Fruit fly (Drosophila melanogaster) whole organism, adult: ENCODE data around the gene CG15200.

Experiments
- CG11617 ChIP-seq: fragments of 200-800 bp; sonication (Bioruptor generic); optimal IDR thresholded peaks from 2 replicates; lab custom pipeline; 2017; ENCODE audit warnings: mild to moderate bottlenecking, missing biosample characterization, missing genetic modification reagents, missing genetic modification characterization
- CG12768 ChIP-seq: fragments of 200-800 bp; sonication (Bioruptor generic); optimal IDR thresholded peaks from 2 replicates; lab custom pipeline; 2017; ENCODE audit warnings: missing biosample characterization, missing genetic modification characterization, mild to moderate bottlenecking, moderate library complexity, missing genetic modification reagents
- CG1620 ChIP-seq: fragments of 200-800 bp; sonication (Bioruptor generic); optimal IDR thresholded peaks from 2 replicates; lab custom pipeline; 2016; ENCODE audit warnings: missing biosample characterization, missing genetic modification characterization
- CG33017 ChIP-seq: fragments of 200-800 bp; sonication (Bioruptor generic); optimal IDR thresholded peaks from 2 replicates; lab custom pipeline; 2018; ENCODE audit warnings: missing biosample characterization, mild to moderate bottlenecking, missing genetic modification characterization, moderate library complexity
- CG5204 ChIP-seq: fragments of 200-800 bp; sonication (Bioruptor generic); optimal IDR thresholded peaks from 2 replicates; lab custom pipeline; 2016; ENCODE audit warnings: missing biosample characterization, missing genetic modification characterization
- CG7045 ChIP-seq: fragments of 200-800 bp; sonication (Bioruptor generic); optimal IDR thresholded peaks from 2 replicates; lab custom pipeline; 2017; ENCODE audit warnings: missing biosample characterization, mild to moderate bottlenecking, missing genetic modification characterization
- CG7101 ChIP-seq: fragments of 200-800 bp; sonication (Bioruptor generic); optimal IDR thresholded peaks from 2 replicates; lab custom pipeline; 2018; ENCODE audit warnings: missing biosample characterization, mild to moderate bottlenecking, missing genetic modification characterization, moderate library complexity
- Clk ChIP-seq: fragments of 200-800 bp; sonication (Bioruptor generic); optimal IDR thresholded peaks from 2 replicates; lab custom pipeline; 2017; ENCODE audit warnings: missing biosample characterization, missing genetic modification characterization
- Crg-1 ChIP-seq: fragments of 200-800 bp; sonication (Bioruptor generic); optimal IDR thresholded peaks from 2 replicates; lab custom pipeline; 2016; ENCODE audit warnings: missing biosample characterization, missing genetic modification characterization
- Hr96 ChIP-seq: fragments of 200-800 bp; sonication (Bioruptor generic); optimal IDR thresholded peaks from 2 replicates; lab custom pipeline; 2016; ENCODE audit warnings: missing biosample characterization, missing genetic modification characterization
- cic ChIP-seq: fragments of 200-800 bp; sonication (Bioruptor generic); optimal IDR thresholded peaks from 2 replicates; lab custom pipeline; 2017; ENCODE audit warnings: missing biosample characterization, mild to moderate bottlenecking, missing genetic modification characterization, moderate library complexity
- cnc ChIP-seq, 2 experiments: fragments of >200 bp; optimal IDR thresholded peaks; 2 replicates each; lab custom pipeline; 2017
- pad ChIP-seq: fragments of 200-800 bp; sonication (Bioruptor generic); optimal IDR thresholded peaks from 3 replicates; lab custom pipeline; 2017; ENCODE audit warnings: missing biosample characterization, missing genetic modification characterization, mild to moderate bottlenecking, moderate library complexity, missing genetic modification reagents
- toe ChIP-seq: fragments of 200-800 bp; sonication (Bioruptor generic); optimal IDR thresholded peaks from 2 replicates; lab custom pipeline; 2016; ENCODE audit warnings: missing biosample characterization, missing genetic modification characterization

Gene CG15200

dm6 chrX:11201948-11202347, 19.2 kb downstream of the CG15200 start, which contains the start of gene CG11106:
TSS of gene CG11106 (plus strand) at chrX:11202248.
- no peak for TF ChIP-seq CG1620 (GFP tag; lab: Kevin White, UChicago)
- no peak for TF ChIP-seq cnc (optimal IDR thresholded peaks at IDR 0.05; lab: Kevin White, UChicago)
- TF ChIP-seq CG7101 (tag; lab: Kevin White, UChicago): no peak
- TF ChIP-seq CG12768 (GFP tag; lab: Kevin White, UChicago): no peak
- TF ChIP-seq Clk (GFP tag; lab: Kevin White, UChicago): no peak
- TF ChIP-seq pad (GFP tag; lab: Kevin White, UChicago): no peak
- TF ChIP-seq toe (GFP tag; lab: Kevin White, UChicago): no peak
- no peak for TF ChIP-seq Crg-1
- TF ChIP-seq Hr96 (GFP tag; lab: Kevin White, UChicago): no peak
- TF ChIP-seq CG33017: no peak
- TF ChIP-seq CG11617: no peak

DNA sequence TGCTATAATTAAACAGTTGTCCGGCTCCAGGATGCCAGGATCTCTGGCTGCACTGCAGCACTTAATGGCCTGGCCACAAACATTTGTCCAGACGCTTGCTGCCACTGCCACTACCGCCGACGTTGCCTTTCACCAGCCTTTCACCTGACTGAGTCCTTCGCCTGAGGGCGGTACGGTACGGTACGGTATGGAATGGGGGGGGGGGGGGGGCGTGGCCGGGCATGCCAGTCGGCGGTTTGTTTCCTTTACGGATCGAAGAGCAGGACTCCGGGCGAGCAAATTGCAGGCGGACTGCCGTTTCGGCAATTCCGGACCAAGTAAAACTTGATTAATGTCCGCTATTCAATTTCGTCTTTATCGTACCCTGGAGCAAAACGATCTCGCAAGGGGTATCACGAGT, 20.4 kb downstream of the CG15200 start:
- TF ChIP-seq cic (GFP tag; lab: Kevin White, UChicago) (no peak), CG1620 (GFP tag; lab: Kevin White, UChicago) (no peak), CG7045 (GFP tag; lab: Kevin White, UChicago) (no peak), CG7101 (tag; lab: Kevin White, UChicago) (no peak), CG5204 (GFP tag; lab: Kevin White, UChicago) (no peak)
